Fruit fly (Drosophila melanogaster): Measurements from ENCODE around the gene CG12084.

The CG12084 gene

dm6 chr3L:1517274-1518047 lies 21.0 kb upstream of the CG12084 start (continued):
- TF ChIP-seq ap (GFP tag; IDR thresholded peaks at IDR 0.05) (peak; percentile 50; the same call in 1 of the 2 replicates), CG12236 (GFP tag; optimal IDR thresholded peaks at IDR 0.05) (peak; percentile 19), Opbp (GFP tag; IDR thresholded peaks at IDR 0.05; ENCODE audit: partially characterized antibody) (peak; percentile 87), CTCF (GFP tag; optimal IDR thresholded peaks at IDR 0.05) (peak; percentile 48), lola (GFP tag; optimal IDR thresholded peaks at IDR 0.05) (peak in 1 of 3 experiments; percentile 13), gce (GFP tag; IDR thresholded peaks at IDR 0.05) (0 out of 3 replicates have a peak, but pooled peaks have one; percentile 38), Jarid2 (GFP tag; optimal IDR thresholded peaks at IDR 0.05) (no peak), CG12071 (GFP tag; optimal IDR thresholded peaks at IDR 0.05) (peak; percentile 15), gfzf (GFP tag; optimal IDR thresholded peaks at IDR 0.05) (peak; percentile 47), Chrac-16 (GFP tag; optimal IDR thresholded peaks at IDR 0.05) (peak; percentile 64), CG8089 (GFP tag; optimal IDR thresholded peaks at IDR 0.05) (peak; percentile 34), HLHmδ (GFP tag; optimal IDR thresholded peaks at IDR 0.05) (no peak), Rx (GFP tag; IDR thresholded peaks at IDR 0.05) (peak; percentile 35; the same call in 1 of the 2 replicates), CG33213 (GFP tag; optimal IDR thresholded peaks at IDR 0.05) (peak; percentile 60), zen2 (GFP tag; IDR thresholded peaks at IDR 0.05; ENCODE audit: partially characterized antibody) (peak; percentile 62), trem (tag; optimal IDR thresholded peaks at IDR 0.05) (peak; percentile 62), sisA (GFP tag; IDR thresholded peaks at IDR 0.05) (peak; percentile 71), CG2116 (GFP tag; optimal IDR thresholded peaks at IDR 0.05) (peak; percentile 91), NC2α (GFP tag; optimal IDR thresholded peaks at IDR 0.05) (peak; percentile 32), repo (GFP tag; optimal IDR thresholded peaks at IDR 0.05) (peak; percentile 37), CG11456 (GFP tag; IDR thresholded peaks at IDR 0.05) (peak; percentile 54; the same call in 2 of the 3 replicates), az2 (GFP tag; optimal IDR thresholded peaks at IDR 0.05) (peak; percentile 55), BtbVII (GFP tag; optimal IDR thresholded peaks at IDR 0.05) (no peak), nmo (GFP tag; optimal IDR thresholded peaks at IDR 0.05) (peak; percentile 51), gcm (GFP tag; optimal IDR thresholded peaks at IDR 0.05) (no peak), pzg (GFP tag; optimal IDR thresholded peaks at IDR 0.05) (peak; percentile 72), CG1602 (GFP tag; optimal IDR thresholded peaks at IDR 0.05) (peak; percentile 47), CG6689 (GFP tag; IDR thresholded peaks at IDR 0.05) (peak; percentile 48), pum (GFP tag; optimal IDR thresholded peaks at IDR 0.05) (peak; percentile 68), E2f2 (GFP tag; IDR thresholded peaks at IDR 0.05) (peak; percentile 59), CG17568 (GFP tag; optimal IDR thresholded peaks at IDR 0.05) (no peak), CG9215 (GFP tag; IDR thresholded peaks at IDR 0.05) (peak; percentile 25; the same call in 1 of the 2 replicates), CG2120 (GFP tag; optimal IDR thresholded peaks at IDR 0.05) (peak; percentile 77), CG18011 (GFP tag; optimal IDR thresholded peaks at IDR 0.05) (peak; percentile 69), maf-S (GFP tag; optimal IDR thresholded peaks at IDR 0.05) (peak; percentile 55), CG11247 (GFP tag; IDR thresholded peaks at IDR 0.05) (0 out of 2 replicates have a peak, but pooled peaks have one; percentile 21), kah (GFP tag; optimal IDR thresholded peaks at IDR 0.05) (no peak), CG16813 (GFP tag; IDR thresholded peaks at IDR 0.05; ENCODE audit: partially characterized antibody) (peak; percentile 84), HmgD (GFP tag; optimal IDR thresholded peaks at IDR 0.05) (peak; percentile 51), wdn (GFP tag; IDR thresholded peaks at IDR 0.05) (peak; percentile 53; the same call in 1 of the 2 replicates), pnt (GFP tag; optimal IDR thresholded peaks at IDR 0.05) (peak; percentile 61), mld (GFP tag; IDR thresholded peaks at IDR 0.05; ENCODE audit: partially characterized antibody) (peak; percentile 29; the same call in 1 of the 3 replicates), Ets97D (GFP tag; optimal IDR thresholded peaks at IDR 0.05) (peak; percentile 80), CG16863 (GFP tag; optimal IDR thresholded peaks at IDR 0.05) (peak; percentile 68), stc (GFP tag; IDR thresholded peaks at IDR 0.05) (peak; percentile 45), org-1 (GFP tag; optimal IDR thresholded peaks at IDR 0.05) (peak; percentile 10), CG6254 (GFP tag; optimal IDR thresholded peaks at IDR 0.05) (no peak), cas (GFP tag; IDR thresholded peaks at IDR 0.05) (no peak), Xbp1 (GFP tag; optimal IDR thresholded peaks at IDR 0.05) (peak; percentile 74)
